Fruit fly (Drosophila melanogaster): ENCODE data around the gene Pglym87.
A peak's percentile ranks its signal among the peaks of the same experiment; 100 is the strongest.

The Pglym87 gene

DNA sequence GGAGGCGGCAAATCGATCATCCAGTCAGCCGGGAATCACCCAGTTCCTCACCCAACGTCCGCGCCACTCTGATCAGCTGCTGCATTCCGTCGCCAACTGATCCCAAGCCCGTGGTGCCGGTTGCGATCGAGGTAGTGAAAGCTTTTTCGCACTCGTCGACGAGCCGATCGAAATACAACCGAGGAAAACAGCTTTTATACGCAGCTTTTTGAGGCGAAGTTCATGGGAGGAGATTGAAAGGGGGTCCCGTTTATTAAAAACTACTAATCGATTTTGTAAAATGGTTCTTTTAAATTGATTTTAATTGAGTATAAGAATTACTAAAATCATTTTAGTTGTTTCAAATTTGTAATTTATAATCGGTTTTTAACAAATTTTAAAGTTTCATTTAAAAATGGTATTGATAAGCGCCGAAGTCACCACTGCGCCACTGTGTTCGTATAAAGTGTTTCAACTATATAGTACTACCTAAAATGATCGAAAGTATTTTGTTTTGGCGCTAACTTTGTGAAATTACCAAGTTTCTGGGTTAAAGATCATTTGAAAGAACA lies 11.1 kb downstream of the Pglym87 start, which contains the start of gene CG4860 (continued):
- no peak for TF ChIP-seq Vsx2 (GFP tag; optimal IDR thresholded peaks at IDR 0.05; ENCODE audit: partially characterized antibody)
- no peak for TF ChIP-seq pan (optimal IDR thresholded peaks at IDR 0.05)
- TF ChIP-seq Jra (GFP tag; optimal IDR thresholded peaks at IDR 0.05), result peak; percentile 79
- peak; percentile 75 for TF ChIP-seq psq (GFP tag; optimal IDR thresholded peaks at IDR 0.05)
- TF ChIP-seq foxo (GFP tag; optimal IDR thresholded peaks at IDR 0.05), result peak; percentile 42 to 96
- TF ChIP-seq dsf (GFP tag; optimal IDR thresholded peaks at IDR 0.05; ENCODE audit: borderline replicate concordance), result peak; percentile 73
- TF ChIP-seq woc (GFP tag; optimal IDR thresholded peaks at IDR 0.05), result peak; percentile 73
- TF ChIP-seq Myc (optimal IDR thresholded peaks at IDR 0.05), result no peak
- peak; percentile 85 for TF ChIP-seq sv (GFP tag; optimal IDR thresholded peaks at IDR 0.05)
- peak; percentile 88 for TF ChIP-seq OdsH (GFP tag; optimal IDR thresholded peaks at IDR 0.05)
- peak; percentile 18 for TF ChIP-seq Mio (GFP tag; optimal IDR thresholded peaks at IDR 0.05)
- TF ChIP-seq tai (GFP tag; optimal IDR thresholded peaks at IDR 0.05), result no peak
- peak; percentile 76 for TF ChIP-seq sage (GFP tag; optimal IDR thresholded peaks at IDR 0.05)

DNA sequence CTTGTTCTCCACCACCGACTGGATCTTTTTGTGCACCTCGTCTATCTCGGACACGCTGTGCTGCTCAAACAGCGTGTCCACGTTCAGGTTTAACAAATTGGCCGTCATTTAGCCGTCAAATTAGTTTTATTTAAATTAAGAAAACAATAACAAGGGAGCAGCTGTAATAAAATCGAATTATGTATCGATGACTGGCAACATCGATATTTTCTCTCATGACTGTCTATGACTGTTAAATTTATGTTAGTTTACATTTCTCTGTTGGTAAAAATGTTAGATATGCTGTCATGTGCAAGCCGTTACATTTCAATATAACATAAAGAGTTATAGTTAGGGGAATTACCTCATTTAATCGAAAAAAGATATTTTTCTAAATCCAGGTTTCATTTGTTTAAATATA lies 13.0 kb downstream of the Pglym87 start, which contains the start of gene Cog1:
Gene Cog1, minus strand, starts transcription at position 190 of the 400 bp plus-strand sequence.
- no peak for TF ChIP-seq Rel (GFP tag; optimal IDR thresholded peaks at IDR 0.05)
- peak; percentile 94 for TF ChIP-seq Rel (tag; optimal IDR thresholded peaks at IDR 0.05)
- TF ChIP-seq CrebA (GFP tag; optimal IDR thresholded peaks at IDR 0.05; ENCODE audit: borderline replicate concordance), result peak; percentile 27
- no peak for TF ChIP-seq Sp1 (GFP tag; optimal IDR thresholded peaks at IDR 0.05)
- TF ChIP-seq foxo (GFP tag; optimal IDR thresholded peaks at IDR 0.05), result peak in 1 of 2 experiments; percentile 14
- no peak for TF ChIP-seq br (GFP tag; optimal IDR thresholded peaks at IDR 0.05)

DNA sequence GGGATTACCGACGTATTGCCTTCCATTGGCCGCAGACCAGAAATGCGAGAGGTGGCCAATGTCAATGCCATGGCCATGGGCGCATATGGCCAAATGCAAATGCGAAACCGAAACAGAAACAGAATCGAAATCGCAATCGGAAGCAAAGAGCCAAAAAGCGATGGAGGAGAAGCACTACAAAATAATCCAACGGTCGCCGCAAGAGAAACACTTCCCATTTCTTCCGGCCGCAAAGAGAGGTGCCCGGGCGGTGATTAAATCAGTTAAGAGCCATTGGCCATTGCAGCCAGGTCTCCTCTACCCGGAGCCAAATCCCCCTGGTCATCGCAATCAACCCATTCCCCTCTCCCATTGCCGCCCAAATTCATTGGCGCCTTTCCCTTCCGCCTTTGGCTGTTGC lies 18.3 kb downstream of the Pglym87 start, which contains the start of gene CG14742:
Gene CG14742, plus strand, starts transcription at position 301 of the 400 bp plus-strand sequence.
- TF ChIP-seq usp (GFP tag; optimal IDR thresholded peaks at IDR 0.05), result no peak
- no peak for TF ChIP-seq foxo (GFP tag; optimal IDR thresholded peaks at IDR 0.05)
- no peak for TF ChIP-seq ey (GFP tag; optimal IDR thresholded peaks at IDR 0.05)
- TF ChIP-seq GATAd (GFP tag; optimal IDR thresholded peaks at IDR 0.05), result no peak
- no peak for TF ChIP-seq Hr83 (GFP tag; optimal IDR thresholded peaks at IDR 0.05; ENCODE audit: poor library complexity, severe bottlenecking)
- no peak for TF ChIP-seq CG32264 (GFP tag; optimal IDR thresholded peaks at IDR 0.05)
- no peak for TF ChIP-seq Vsx2 (GFP tag; optimal IDR thresholded peaks at IDR 0.05; ENCODE audit: partially characterized antibody)
- TF ChIP-seq Hr78 (GFP tag; optimal IDR thresholded peaks at IDR 0.05), result no peak
- no peak for TF ChIP-seq Sp1 (GFP tag; optimal IDR thresholded peaks at IDR 0.05)
- TF ChIP-seq sage (GFP tag; optimal IDR thresholded peaks at IDR 0.05), result no peak
- TF ChIP-seq woc (GFP tag; optimal IDR thresholded peaks at IDR 0.05), result no peak
- no peak for TF ChIP-seq Dfd (GFP tag; optimal IDR thresholded peaks at IDR 0.05)
- TF ChIP-seq tai (GFP tag; optimal IDR thresholded peaks at IDR 0.05), result no peak
- TF ChIP-seq Dif (GFP tag; optimal IDR thresholded peaks at IDR 0.05; ENCODE audit: partially characterized antibody), result no peak

dm6 chr3R:12211552-12211951 lies 21.0 kb downstream of the Pglym87 start:
- TF ChIP-seq h (GFP tag; optimal IDR thresholded peaks at IDR 0.05) (no peak), dsf (GFP tag; optimal IDR thresholded peaks at IDR 0.05; ENCODE audit: borderline replicate concordance) (no peak), Abd-B (GFP tag; optimal IDR thresholded peaks at IDR 0.05) (no peak), tai (GFP tag; optimal IDR thresholded peaks at IDR 0.05) (no peak), CG32264 (GFP tag; optimal IDR thresholded peaks at IDR 0.05) (no peak), brk (GFP tag; optimal IDR thresholded peaks at IDR 0.05) (no peak), foxo (GFP tag; optimal IDR thresholded peaks at IDR 0.05) (no peak), GATAd (GFP tag; optimal IDR thresholded peaks at IDR 0.05) (no peak), HLH106 (tag; optimal IDR thresholded peaks at IDR 0.05) (no peak), lola (GFP tag; optimal IDR thresholded peaks at IDR 0.05) (no peak), jim (GFP tag; optimal IDR thresholded peaks at IDR 0.05) (no peak), usp (GFP tag; optimal IDR thresholded peaks at IDR 0.05) (no peak), rgr (GFP tag; optimal IDR thresholded peaks at IDR 0.05) (no peak), Rel (GFP tag; optimal IDR thresholded peaks at IDR 0.05) (no peak), Rel (tag; optimal IDR thresholded peaks at IDR 0.05) (no peak), Vsx2 (GFP tag; optimal IDR thresholded peaks at IDR 0.05; ENCODE audit: partially characterized antibody) (no peak), Dfd (GFP tag; optimal IDR thresholded peaks at IDR 0.05) (no peak), N (GFP tag; optimal IDR thresholded peaks at IDR 0.05) (no peak), CG9705 (GFP tag; optimal IDR thresholded peaks at IDR 0.05) (no peak), woc (GFP tag; optimal IDR thresholded peaks at IDR 0.05) (no peak), Hnf4 (GFP tag; optimal IDR thresholded peaks at IDR 0.05) (no peak)
